Worm (Caenorhabditis elegans) whole organism, early embryonic: Measurements from ENCODE around the gene F07G6.12.

Experiments
- ama-1 ChIP-seq: fragments of 150-350 bp; optimal IDR thresholded peaks from 2 replicates; lab custom pipeline; 2014
- ceh-13 ChIP-seq: fragments of 200-800 bp; sonication (Bioruptor generic); optimal IDR thresholded peaks from 2 replicates; lab custom pipeline; 2018; ENCODE audit warnings: mild to moderate bottlenecking, missing genetic modification characterization, missing compliant biosample characterization
- ceh-36 ChIP-seq: sonication (generic microtip); optimal IDR thresholded peaks from 2 replicates; lab custom pipeline; 2016; ENCODE audit warnings: missing genetic modification characterization, inconsistent platforms, missing compliant biosample characterization
- hnd-1 ChIP-seq: sonication (generic microtip); optimal IDR thresholded peaks from 2 replicates; lab custom pipeline; 2016; ENCODE audit warnings: missing genetic modification characterization, missing compliant biosample characterization

ce11 chrX:1703840-1704239 is 32.2 kb upstream of the F07G6.12 start, which contains the start of gene C36C9.5:
- no peak for TF ChIP-seq ceh-36
- no peak for TF ChIP-seq ceh-13 (GFP tag; lab: Kevin White, UChicago)
- TF ChIP-seq hnd-1 (tag; lab: Kevin White, UChicago), result no peak
- no peak for TF ChIP-seq ama-1 (lab: Kevin White, UChicago)
